Worm (Caenorhabditis elegans): ENCODE results near the gene R07B7.10.

DNA sequence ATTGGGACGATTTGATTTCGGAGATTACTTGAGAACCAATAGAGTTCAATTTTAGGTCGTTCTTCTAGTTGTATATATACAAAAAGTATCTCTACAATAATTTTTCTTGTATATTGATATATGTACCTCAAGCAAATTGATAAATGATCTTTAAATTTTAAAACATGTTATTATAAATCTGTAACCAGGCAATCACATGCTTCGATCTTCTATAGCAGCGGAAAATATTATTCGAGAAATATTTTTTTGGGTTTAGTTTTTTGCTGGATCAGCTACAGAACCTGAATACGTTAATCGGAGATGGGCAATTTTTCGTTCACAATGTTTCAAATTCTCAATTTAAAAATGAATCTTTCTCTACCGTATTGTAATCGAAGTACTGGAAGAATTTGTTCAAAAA is 5.8 kb downstream of the R07B7.10 start, which contains the start of gene R07B7.12:
- no peak for TF ChIP-seq zag-1 (tag; optimal IDR thresholded peaks at IDR 0.05)
- TF ChIP-seq alr-1 (tag; optimal IDR thresholded peaks at IDR 0.05; ENCODE audit: borderline replicate concordance), result no peak
- no peak for TF ChIP-seq swsn-7 (tag; optimal IDR thresholded peaks at IDR 0.05)
- TF ChIP-seq skn-1 (tag; optimal IDR thresholded peaks at IDR 0.05), result no peak
